Worm (Caenorhabditis elegans): ENCODE results near the gene cnd-1.
A peak's percentile ranks its signal among the peaks of the same experiment; 100 is the strongest.

The cnd-1 gene

DNA sequence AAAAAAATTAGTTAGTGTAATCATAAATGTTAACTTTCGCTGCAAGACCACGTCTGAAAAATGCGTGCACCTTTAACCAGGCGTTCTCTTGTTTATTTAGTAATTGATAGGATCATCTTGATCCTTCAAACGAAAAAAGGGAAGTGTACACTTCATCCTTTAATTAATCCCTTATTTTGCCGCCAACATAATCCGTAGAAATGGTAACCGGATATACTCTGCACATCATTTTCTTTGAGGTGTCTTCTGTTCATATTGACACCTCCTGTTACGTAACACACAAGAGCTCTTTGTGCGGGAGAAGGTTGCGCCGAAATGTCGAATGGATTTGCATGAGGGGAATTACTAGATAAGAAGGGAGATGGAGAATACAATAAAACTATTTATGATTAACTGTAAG, 4.3 kb upstream of the cnd-1 start:
- no peak for TF ChIP-seq T22C8.4 (GFP tag; IDR thresholded peaks at IDR 0.05)
- no peak for TF ChIP-seq klf-2 (GFP tag; conservative IDR thresholded peaks at IDR 0.05)
- no peak for TF ChIP-seq med-1 (GFP tag; optimal IDR thresholded peaks at IDR 0.05; ENCODE audit: insufficient read depth)
- no peak for TF ChIP-seq ztf-23 (GFP tag; IDR thresholded peaks at IDR 0.05)
- TF ChIP-seq ztf-29 (GFP tag; IDR thresholded peaks at IDR 0.05): no peak
- TF ChIP-seq tab-1 (GFP tag; IDR thresholded peaks at IDR 0.05): no peak
- no peak for TF ChIP-seq cog-1 (tag; optimal IDR thresholded peaks at IDR 0.05)
- TF ChIP-seq flt-1 (GFP tag; IDR thresholded peaks at IDR 0.05): no peak
- no peak for TF ChIP-seq ref-1 (GFP tag; conservative IDR thresholded peaks at IDR 0.05)

DNA sequence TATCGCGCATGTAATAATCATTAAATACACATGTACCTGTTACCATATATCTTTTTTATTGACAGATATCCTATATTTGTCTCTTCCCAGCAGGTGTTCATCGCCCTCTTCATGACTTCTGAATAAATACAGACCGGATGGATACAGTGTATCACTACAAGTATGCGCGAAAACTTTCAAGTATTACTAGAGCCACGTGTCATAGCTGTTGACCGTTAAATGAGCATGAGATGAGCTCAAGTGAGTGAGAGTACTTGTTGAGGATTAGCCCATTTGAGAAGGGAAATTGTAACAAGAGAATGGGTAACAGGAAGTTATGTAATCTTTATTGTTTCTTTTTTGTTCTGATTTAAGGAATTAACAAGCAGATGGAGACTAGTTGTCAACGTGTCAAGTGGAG, 628 bp upstream of the cnd-1 start:
- TF ChIP-seq flt-1 (GFP tag; IDR thresholded peaks at IDR 0.05): no peak
- no peak for TF ChIP-seq ref-1 (GFP tag; conservative IDR thresholded peaks at IDR 0.05)
- no peak for TF ChIP-seq T22C8.4 (GFP tag; IDR thresholded peaks at IDR 0.05)
- TF ChIP-seq tab-1 (GFP tag; IDR thresholded peaks at IDR 0.05): no peak
- no peak for TF ChIP-seq klf-2 (GFP tag; conservative IDR thresholded peaks at IDR 0.05)
- no peak for TF ChIP-seq ztf-23 (GFP tag; IDR thresholded peaks at IDR 0.05)
- TF ChIP-seq med-1 (GFP tag; optimal IDR thresholded peaks at IDR 0.05; ENCODE audit: insufficient read depth): no peak
- no peak for TF ChIP-seq ztf-29 (GFP tag; IDR thresholded peaks at IDR 0.05)

- TF ChIP-seq flt-1 (GFP tag; IDR thresholded peaks at IDR 0.05): no peak
Observed at ce11 chrIII:5241854-5242253, 2.6 kb downstream of the cnd-1 start.

- TF ChIP-seq tab-1 (GFP tag; IDR thresholded peaks at IDR 0.05): no peak
- TF ChIP-seq ztf-29 (GFP tag; IDR thresholded peaks at IDR 0.05): no peak
- no peak for TF ChIP-seq flt-1 (GFP tag; IDR thresholded peaks at IDR 0.05)
- no peak for TF ChIP-seq cog-1 (tag; optimal IDR thresholded peaks at IDR 0.05)
- no peak for TF ChIP-seq ztf-23 (GFP tag; IDR thresholded peaks at IDR 0.05)
- no peak for TF ChIP-seq ref-1 (GFP tag; conservative IDR thresholded peaks at IDR 0.05)
Observed at ce11 chrIII:5236104-5236503, 8.3 kb downstream of the cnd-1 start, which contains the start of gene prx-10. TSS of gene prx-10 (plus strand) at chrIII:5236404.

ce11 chrIII:5234312-5234711, 10.1 kb downstream of the cnd-1 start, which contains the start of gene mrps-26:
TSS of gene mrps-26 (plus strand) at chrIII:5234612.
- TF ChIP-seq cog-1 (tag; optimal IDR thresholded peaks at IDR 0.05) (no peak), flt-1 (GFP tag; IDR thresholded peaks at IDR 0.05) (no peak), ztf-23 (GFP tag; IDR thresholded peaks at IDR 0.05) (no peak), tab-1 (GFP tag; IDR thresholded peaks at IDR 0.05) (no peak), ztf-29 (GFP tag; IDR thresholded peaks at IDR 0.05) (no peak), med-1 (GFP tag; optimal IDR thresholded peaks at IDR 0.05; ENCODE audit: insufficient read depth) (no peak), T22C8.4 (GFP tag; IDR thresholded peaks at IDR 0.05) (no peak), ref-1 (GFP tag; conservative IDR thresholded peaks at IDR 0.05) (no peak), klf-2 (GFP tag; conservative IDR thresholded peaks at IDR 0.05) (no peak)

DNA sequence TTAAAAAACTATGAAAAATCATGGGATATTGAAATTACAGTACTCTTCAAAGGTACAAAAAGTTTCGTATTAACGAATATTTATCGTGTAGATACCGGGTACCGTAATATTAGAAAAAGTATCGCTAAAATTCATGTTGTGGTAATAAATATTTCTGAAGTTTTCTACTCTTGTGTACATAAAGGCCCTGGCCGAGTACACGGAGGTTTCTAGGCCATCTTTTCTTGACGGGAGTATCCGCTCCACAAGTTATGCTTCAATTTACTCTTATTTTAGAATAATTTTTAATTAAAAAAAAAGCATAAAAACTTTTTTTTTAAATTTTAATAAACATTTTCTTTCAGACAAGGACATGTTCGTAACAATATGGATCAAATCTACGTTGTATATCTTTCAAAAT, 11.3 kb downstream of the cnd-1 start:
- TF ChIP-seq ztf-29 (GFP tag; IDR thresholded peaks at IDR 0.05): no peak
- TF ChIP-seq med-1 (GFP tag; optimal IDR thresholded peaks at IDR 0.05; ENCODE audit: insufficient read depth): no peak
- TF ChIP-seq ztf-23 (GFP tag; IDR thresholded peaks at IDR 0.05): no peak
- TF ChIP-seq cog-1 (tag; optimal IDR thresholded peaks at IDR 0.05): no peak
- no peak for TF ChIP-seq tab-1 (GFP tag; IDR thresholded peaks at IDR 0.05)
- no peak for TF ChIP-seq T22C8.4 (GFP tag; IDR thresholded peaks at IDR 0.05)
- no peak for TF ChIP-seq ref-1 (GFP tag; conservative IDR thresholded peaks at IDR 0.05)
- no peak for TF ChIP-seq flt-1 (GFP tag; IDR thresholded peaks at IDR 0.05)
- TF ChIP-seq klf-2 (GFP tag; conservative IDR thresholded peaks at IDR 0.05): no peak

DNA sequence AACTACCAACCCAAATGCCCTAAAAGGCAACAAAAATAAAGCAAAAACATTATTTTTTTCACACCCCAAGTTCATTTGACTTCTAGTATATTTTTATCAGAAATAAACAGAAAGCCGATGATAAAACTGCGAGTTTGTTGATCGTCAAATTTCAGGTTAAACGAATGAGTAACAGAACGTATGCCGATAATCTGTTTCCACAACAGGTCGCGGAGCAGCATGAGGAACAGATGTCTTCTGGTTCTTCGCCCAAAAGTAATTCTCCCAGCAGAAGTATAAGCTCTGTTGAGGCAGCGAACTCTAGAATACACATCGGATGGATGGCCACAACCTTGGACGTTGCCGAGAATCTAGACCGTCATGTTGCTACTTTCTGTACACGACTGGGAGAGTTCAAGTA, 14.0 kb downstream of the cnd-1 start, which contains the start of gene prmt-5:
Gene prmt-5 (plus strand): TSS at position 141 of the 400 bp plus-strand sequence.
- TF ChIP-seq klf-2 (GFP tag; conservative IDR thresholded peaks at IDR 0.05): no peak
- TF ChIP-seq ztf-29 (GFP tag; IDR thresholded peaks at IDR 0.05): no peak
- no peak for TF ChIP-seq cog-1 (tag; optimal IDR thresholded peaks at IDR 0.05)
- TF ChIP-seq T22C8.4 (GFP tag; IDR thresholded peaks at IDR 0.05): no peak
- no peak for TF ChIP-seq ref-1 (GFP tag; conservative IDR thresholded peaks at IDR 0.05)
- no peak for TF ChIP-seq tab-1 (GFP tag; IDR thresholded peaks at IDR 0.05)
- no peak for TF ChIP-seq flt-1 (GFP tag; IDR thresholded peaks at IDR 0.05)
- TF ChIP-seq med-1 (GFP tag; optimal IDR thresholded peaks at IDR 0.05; ENCODE audit: insufficient read depth): no peak
- TF ChIP-seq ztf-23 (GFP tag; IDR thresholded peaks at IDR 0.05): no peak

DNA sequence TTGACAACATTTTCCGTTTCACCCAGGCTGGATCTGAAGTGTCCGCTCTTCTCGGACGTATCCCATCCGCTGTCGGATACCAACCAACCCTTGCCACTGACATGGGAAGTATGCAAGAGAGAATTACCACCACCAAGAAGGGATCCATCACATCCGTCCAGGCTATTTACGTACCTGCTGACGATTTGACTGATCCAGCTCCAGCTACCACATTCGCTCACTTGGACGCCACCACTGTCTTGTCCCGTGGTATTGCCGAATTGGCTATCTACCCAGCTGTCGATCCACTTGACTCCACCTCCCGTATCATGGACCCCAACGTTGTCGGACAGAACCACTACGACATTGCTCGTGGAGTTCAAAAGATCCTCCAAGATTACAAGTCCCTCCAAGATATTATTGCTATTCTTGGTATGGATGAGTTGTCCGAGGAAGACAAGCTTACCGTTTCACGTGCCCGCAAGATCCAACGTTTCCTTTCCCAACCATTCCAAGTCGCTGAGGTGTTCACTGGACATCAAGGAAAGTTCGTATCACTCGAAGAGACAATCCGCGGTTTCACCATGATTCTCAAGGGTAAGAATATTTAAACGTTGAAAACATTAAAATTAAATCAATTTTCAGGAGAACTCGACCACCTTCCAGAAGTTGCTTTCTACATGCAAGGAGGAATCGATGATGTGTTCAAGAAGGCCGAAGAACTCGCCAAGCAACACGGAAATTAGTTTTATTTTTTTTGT, 14.8 kb downstream of the cnd-1 start:
- no peak for TF ChIP-seq med-1 (GFP tag; optimal IDR thresholded peaks at IDR 0.05; ENCODE audit: insufficient read depth)
- no peak for TF ChIP-seq ref-1 (GFP tag; conservative IDR thresholded peaks at IDR 0.05)
- no peak for TF ChIP-seq flt-1 (GFP tag; IDR thresholded peaks at IDR 0.05)
- no peak for TF ChIP-seq cog-1 (tag; optimal IDR thresholded peaks at IDR 0.05)

- TF ChIP-seq ztf-23 (GFP tag; IDR thresholded peaks at IDR 0.05) (no peak), klf-2 (GFP tag; conservative IDR thresholded peaks at IDR 0.05) (no peak), flt-1 (GFP tag; IDR thresholded peaks at IDR 0.05) (no peak), ztf-29 (GFP tag; IDR thresholded peaks at IDR 0.05) (no peak)
Observed at ce11 chrIII:5228839-5229238, 15.6 kb downstream of the cnd-1 start.

DNA sequence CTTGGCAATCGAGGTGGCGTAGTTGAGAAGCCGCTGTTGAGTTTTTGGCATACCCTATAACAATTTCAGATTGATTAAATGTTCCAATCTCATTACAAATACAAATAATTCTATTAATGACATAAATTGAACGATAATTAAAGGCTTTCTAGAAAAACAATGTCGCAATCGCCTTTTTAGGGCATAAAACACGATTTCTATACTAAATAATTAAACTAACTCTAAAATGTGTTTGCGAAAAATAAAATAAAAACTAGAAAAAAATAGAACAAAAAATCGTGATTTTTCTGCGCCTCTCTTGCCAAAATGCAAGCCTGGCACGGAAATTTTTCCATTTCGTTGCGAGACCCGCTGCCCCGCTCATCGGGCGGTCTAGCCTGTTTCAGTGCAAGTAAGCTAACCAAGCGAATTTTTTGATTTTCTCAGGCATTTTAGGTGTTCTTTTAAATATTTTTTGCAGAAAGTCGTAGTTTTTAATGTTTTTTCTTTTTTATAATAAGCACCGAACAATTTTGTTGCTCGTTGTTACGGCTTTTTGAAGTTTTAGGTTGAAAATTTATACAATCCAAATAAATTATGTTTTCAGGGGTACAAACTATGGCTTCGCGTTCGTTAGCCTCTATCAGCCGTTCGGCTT, 16.5 kb downstream of the cnd-1 start, which contains the start of the genes C34E10.12, C34E10.10 and atp-2:
Gene C34E10.12 (minus strand): TSS at position 51 of the 637 bp plus-strand sequence.
Gene C34E10.10 (minus strand): TSS at position 54 of the 637 bp plus-strand sequence.
Gene atp-2 (plus strand): TSS at position 587 of the 637 bp plus-strand sequence.
- peak; percentile 69; the same call in 1 of the 2 replicates for TF ChIP-seq ztf-23 (GFP tag; IDR thresholded peaks at IDR 0.05)
- TF ChIP-seq ref-1 (GFP tag; conservative IDR thresholded peaks at IDR 0.05): no peak
- no peak for TF ChIP-seq T22C8.4 (GFP tag; IDR thresholded peaks at IDR 0.05)
- no peak for TF ChIP-seq tab-1 (GFP tag; IDR thresholded peaks at IDR 0.05)
- peak; percentile 72 for TF ChIP-seq ztf-29 (GFP tag; IDR thresholded peaks at IDR 0.05)
- TF ChIP-seq med-1 (GFP tag; optimal IDR thresholded peaks at IDR 0.05; ENCODE audit: insufficient read depth): peak; percentile 7
- TF ChIP-seq flt-1 (GFP tag; IDR thresholded peaks at IDR 0.05): no peak; the same call in 1 of the 2 replicates
- TF ChIP-seq klf-2 (GFP tag; conservative IDR thresholded peaks at IDR 0.05): no peak; the same call in 1 of the 2 replicates
- TF ChIP-seq cog-1 (tag; optimal IDR thresholded peaks at IDR 0.05): peak; percentile 25

Measured in whole organism, midembryonic.